Worm (Caenorhabditis elegans) whole organism, late embryonic: ENCODE measurements around the gene ethe-1.

Experiments
- C38D4.7 ChIP-seq: fragments of 200-800 bp; sonication (Bioruptor generic); optimal IDR thresholded peaks from 2 replicates; lab custom pipeline; 2018; ENCODE audit warnings: mild to moderate bottlenecking, missing genetic modification characterization, moderate library complexity, missing compliant biosample characterization
- F13H6.1 ChIP-seq: sonication (generic microtip); optimal IDR thresholded peaks from 2 replicates; lab custom pipeline; 2016; ENCODE audit warnings: missing genetic modification characterization, missing compliant biosample characterization
- K02D7.2 ChIP-seq: sonication (generic microtip); optimal IDR thresholded peaks from 2 replicates; lab custom pipeline; 2017; ENCODE audit warnings: mild to moderate bottlenecking, missing genetic modification characterization, missing compliant biosample characterization
- Y22D7AL.16 ChIP-seq: sonication (generic microtip); optimal IDR thresholded peaks from 2 replicates; lab custom pipeline; 2016; ENCODE audit warnings: missing genetic modification characterization, missing compliant biosample characterization
- ahr-1 ChIP-seq: sonication (generic microtip); optimal IDR thresholded peaks from 2 replicates; lab custom pipeline; 2016; ENCODE audit warnings: missing genetic modification characterization, missing compliant biosample characterization
- ama-1 ChIP-seq: fragments of 150-350 bp; optimal IDR thresholded peaks from 2 replicates; lab custom pipeline; 2014
- ceh-14 ChIP-seq: sonication (generic microtip); optimal IDR thresholded peaks from 2 replicates; lab custom pipeline; 2016; ENCODE audit warnings: missing genotype, missing genetic modification characterization, missing compliant biosample characterization
- ceh-18 ChIP-seq: sonication (generic microtip); optimal IDR thresholded peaks from 2 replicates; lab custom pipeline; 2016; ENCODE audit warnings: missing genetic modification characterization, missing compliant biosample characterization
- ceh-22 ChIP-seq: sonication (generic microtip); optimal IDR thresholded peaks from 2 replicates; lab custom pipeline; 2017; ENCODE audit warnings: missing biosample characterization, missing genetic modification characterization
- ceh-24 ChIP-seq: sonication (generic microtip); optimal IDR thresholded peaks from 2 replicates; lab custom pipeline; 2016; ENCODE audit warnings: mild to moderate bottlenecking, missing genetic modification characterization, missing compliant biosample characterization
- ceh-30 ChIP-seq: fragments of 150-350 bp; optimal IDR thresholded peaks from 2 replicates; lab custom pipeline; 2014; ENCODE audit warnings: missing biosample characterization, missing genetic modification characterization
- ceh-31 ChIP-seq: sonication (generic microtip); optimal IDR thresholded peaks from 2 replicates; lab custom pipeline; 2016; ENCODE audit warnings: missing genetic modification characterization, missing compliant biosample characterization
- ceh-34 ChIP-seq: sonication (generic microtip); optimal IDR thresholded peaks from 2 replicates; lab custom pipeline; 2016; ENCODE audit warnings: mild to moderate bottlenecking, missing genetic modification characterization, missing compliant biosample characterization
- ceh-45 ChIP-seq: fragments of 200-800 bp; sonication (Bioruptor generic); IDR thresholded peaks from 2 replicates; pipeline ENCODE4 v1.3.6; 2022; ENCODE audit warnings: missing genetic modification reagents, missing genetic modification characterization, missing compliant biosample characterization
- ceh-6 ChIP-seq: fragments of 200-800 bp; sonication (Bioruptor generic); optimal IDR thresholded peaks from 2 replicates; lab custom pipeline; 2018; ENCODE audit warnings: mild to moderate bottlenecking, missing genetic modification characterization, missing compliant biosample characterization
- ceh-9 ChIP-seq: sonication (generic microtip); optimal IDR thresholded peaks from 2 replicates; lab custom pipeline; 2016; ENCODE audit warnings: mild to moderate bottlenecking, missing genetic modification characterization, inconsistent platforms, missing compliant biosample characterization
- che-1 ChIP-seq: sonication (generic microtip); optimal IDR thresholded peaks from 2 replicates; lab custom pipeline; 2016; ENCODE audit warnings: mild to moderate bottlenecking, missing genetic modification characterization, missing compliant biosample characterization
- dmd-4 ChIP-seq: sonication (generic microtip); optimal IDR thresholded peaks from 2 replicates; lab custom pipeline; 2016; ENCODE audit warnings: borderline replicate concordance, missing genetic modification characterization, missing compliant biosample characterization
- dve-1 ChIP-seq: sonication (generic microtip); optimal IDR thresholded peaks from 2 replicates; lab custom pipeline; 2017; ENCODE audit warnings: antibody characterized with exemption, mild to moderate bottlenecking, missing genetic modification characterization, missing compliant biosample characterization
- elt-2 ChIP-seq: sonication (generic microtip); optimal IDR thresholded peaks from 2 replicates; lab custom pipeline; 2016; ENCODE audit warnings: missing genetic modification reagents, missing genetic modification characterization, missing compliant biosample characterization
- ets-4 ChIP-seq: sonication (generic microtip); optimal IDR thresholded peaks from 2 replicates; lab custom pipeline; 2016; ENCODE audit warnings: missing genetic modification characterization, missing compliant biosample characterization
- eyg-1 ChIP-seq: sonication (generic microtip); optimal IDR thresholded peaks from 2 replicates; lab custom pipeline; 2016; ENCODE audit warnings: missing genotype, missing genetic modification characterization, missing compliant biosample characterization
- fax-1 ChIP-seq: sonication (generic microtip); optimal IDR thresholded peaks from 2 replicates; lab custom pipeline; 2016; ENCODE audit warnings: missing genotype, missing genetic modification characterization, missing compliant biosample characterization
- gmeb-2 ChIP-seq: sonication (generic microtip); optimal IDR thresholded peaks from 2 replicates; lab custom pipeline; 2016; ENCODE audit warnings: missing genetic modification characterization, inconsistent platforms, missing compliant biosample characterization
- hlh-13 ChIP-seq: fragments of 200-800 bp; sonication (Bioruptor generic); optimal IDR thresholded peaks from 2 replicates; lab custom pipeline; 2018; ENCODE audit warnings: mild to moderate bottlenecking, missing genetic modification characterization, missing compliant biosample characterization
- hlh-15 ChIP-seq: sonication (generic microtip); optimal IDR thresholded peaks from 2 replicates; lab custom pipeline; 2016; ENCODE audit warnings: missing genetic modification characterization, missing compliant biosample characterization
- hlh-30 ChIP-seq: sonication (generic microtip); optimal IDR thresholded peaks from 2 replicates; lab custom pipeline; 2017; ENCODE audit warnings: antibody characterized with exemption, missing genetic modification characterization, missing compliant biosample characterization; ENCODE audit not compliant: insufficient read depth
- hlh-8 ChIP-seq: sonication (generic microtip); optimal IDR thresholded peaks from 2 replicates; lab custom pipeline; 2016; ENCODE audit warnings: missing genotype, missing genetic modification characterization, missing compliant biosample characterization
- lim-6 ChIP-seq: sonication (generic microtip); optimal IDR thresholded peaks from 2 replicates; lab custom pipeline; 2016; ENCODE audit warnings: missing genetic modification characterization, missing compliant biosample characterization
- madf-2 ChIP-seq: sonication (generic microtip); optimal IDR thresholded peaks from 2 replicates; lab custom pipeline; 2017; ENCODE audit warnings: missing genetic modification characterization, missing compliant biosample characterization
- nhr-11 ChIP-seq: fragments of 150-350 bp; optimal IDR thresholded peaks from 2 replicates; lab custom pipeline; 2014; ENCODE audit warnings: missing biosample characterization, missing genetic modification characterization
- nhr-232 ChIP-seq: sonication (generic microtip); optimal IDR thresholded peaks from 2 replicates; lab custom pipeline; 2016; ENCODE audit warnings: missing genetic modification characterization, missing compliant biosample characterization
- odd-2 ChIP-seq: sonication (generic microtip); optimal IDR thresholded peaks from 2 replicates; lab custom pipeline; 2017; ENCODE audit warnings: antibody characterized with exemption, mild to moderate bottlenecking, missing genetic modification characterization, missing compliant biosample characterization
- pag-3 ChIP-seq: sonication (generic microtip); optimal IDR thresholded peaks from 2 replicates; lab custom pipeline; 2016; ENCODE audit warnings: missing compliant biosample characterization, missing genetic modification characterization, borderline replicate concordance
- pax-1 ChIP-seq: fragments of 150-350 bp; optimal IDR thresholded peaks from 2 replicates; lab custom pipeline; 2014; ENCODE audit warnings: missing biosample characterization, missing genetic modification characterization
- pha-4 ChIP-seq: fragments of 150-350 bp; optimal IDR thresholded peaks from 2 replicates; lab custom pipeline; 2018; ENCODE audit warnings: missing biosample characterization, missing genetic modification reagents, missing genetic modification characterization
- pros-1 ChIP-seq: fragments of 150-350 bp; optimal IDR thresholded peaks from 2 replicates; lab custom pipeline; 2014; ENCODE audit warnings: missing biosample characterization, missing genetic modification reagents, missing genetic modification characterization
- ref-2 ChIP-seq: sonication (generic microtip); optimal IDR thresholded peaks from 2 replicates; lab custom pipeline; 2016; ENCODE audit warnings: missing genetic modification characterization, missing compliant biosample characterization
- sox-4 ChIP-seq: sonication (generic microtip); optimal IDR thresholded peaks from 2 replicates; lab custom pipeline; 2017; ENCODE audit warnings: mild to moderate bottlenecking, missing genetic modification characterization, inconsistent platforms, missing compliant biosample characterization
- tbx-7 ChIP-seq: sonication (generic microtip); optimal IDR thresholded peaks from 2 replicates; lab custom pipeline; 2016; ENCODE audit warnings: missing genotype, missing genetic modification characterization, missing compliant biosample characterization
- ttx-3 ChIP-seq: sonication (generic microtip); optimal IDR thresholded peaks from 2 replicates; lab custom pipeline; 2016; ENCODE audit warnings: missing genetic modification reagents, missing genetic modification characterization, missing compliant biosample characterization
- unc-55 ChIP-seq: sonication (generic microtip); optimal IDR thresholded peaks from 2 replicates; lab custom pipeline; 2017; ENCODE audit warnings: missing biosample characterization, missing genetic modification reagents, missing genetic modification characterization
- unc-86 ChIP-seq: sonication (generic microtip); optimal IDR thresholded peaks from 2 replicates; lab custom pipeline; 2016; ENCODE audit warnings: missing genetic modification characterization, missing compliant biosample characterization
- zip-5 ChIP-seq: sonication (generic microtip); optimal IDR thresholded peaks from 2 replicates; lab custom pipeline; 2016; ENCODE audit warnings: missing genetic modification characterization, missing compliant biosample characterization
- ztf-16 ChIP-seq: sonication (generic microtip); optimal IDR thresholded peaks from 2 replicates; lab custom pipeline; 2017; ENCODE audit warnings: missing genetic modification characterization, missing compliant biosample characterization

The ethe-1 gene

DNA sequence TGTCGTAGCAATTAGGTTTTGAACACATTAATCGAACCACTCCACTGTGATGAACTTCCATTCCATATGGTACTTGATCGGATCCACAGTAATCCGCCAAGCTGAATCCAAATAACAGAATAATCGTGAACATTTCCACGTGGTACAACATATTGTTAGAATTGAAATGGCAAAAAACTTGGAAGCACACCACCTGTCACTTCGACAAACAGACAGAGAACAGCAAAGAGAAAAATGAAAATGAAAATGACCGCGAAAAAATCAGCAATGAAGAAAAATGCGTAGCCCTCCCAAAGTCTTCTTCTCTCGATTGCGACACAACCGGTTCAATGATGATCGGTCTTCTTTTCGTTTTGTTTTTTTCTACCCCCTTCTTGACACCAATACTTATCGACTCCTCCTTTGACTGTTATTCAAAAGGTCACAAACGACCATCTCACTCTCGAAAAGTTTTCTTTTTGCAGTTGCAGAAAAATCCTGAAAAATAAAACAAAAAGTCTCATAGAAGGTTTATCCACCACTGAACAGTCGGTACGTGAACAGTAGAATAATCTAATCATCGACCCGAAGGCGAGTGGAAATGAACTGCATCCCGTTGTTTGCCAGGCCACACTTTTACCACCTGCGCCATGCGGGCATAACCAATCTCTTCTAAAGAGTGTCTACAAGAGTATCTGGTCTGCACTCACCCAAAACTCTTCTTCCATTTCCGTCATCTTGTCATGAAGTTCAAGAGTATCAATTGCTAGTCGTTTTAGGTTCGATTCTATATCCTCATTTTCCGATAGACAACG lies 31.2 kb downstream of the ethe-1 start, which contains the start of gene wrt-3 (continued):
- TF ChIP-seq K02D7.2 (tag; lab: Kevin White, UChicago) = peak; percentile 94
- TF ChIP-seq C38D4.7 (GFP tag; lab: Kevin White, UChicago) = peak; percentile 93
- peak; percentile 94 for TF ChIP-seq ref-2 (tag; lab: Kevin White, UChicago)
- TF ChIP-seq elt-2 (tag; lab: Kevin White, UChicago) = peak; percentile 97
- peak; percentile 71 for TF ChIP-seq ceh-31 (tag; lab: Kevin White, UChicago)
- peak; percentile 73 for TF ChIP-seq dve-1 (tag; lab: Kevin White, UChicago)
- peak; percentile 68 for TF ChIP-seq odd-2 (tag; lab: Kevin White, UChicago)
- peak; percentile 86 for TF ChIP-seq eyg-1 (tag; lab: Kevin White, UChicago)
- peak; percentile 14 for TF ChIP-seq hlh-30 (tag; lab: Kevin White, UChicago)
- TF ChIP-seq nhr-11 (tag; lab: Kevin White, UChicago) = no peak
- peak; percentile 19 for TF ChIP-seq ceh-30
- TF ChIP-seq unc-86 = peak; percentile 92
- peak; percentile 97 for TF ChIP-seq fax-1 (tag; lab: Kevin White, UChicago)
- TF ChIP-seq ceh-6 (GFP tag; lab: Kevin White, UChicago) = peak; percentile 97
- TF ChIP-seq ceh-9 = peak; percentile 74
- TF ChIP-seq hlh-8 (tag; lab: Kevin White, UChicago) = peak; percentile 84
- peak; percentile 94 for TF ChIP-seq Y22D7AL.16
- TF ChIP-seq dmd-4 (tag; lab: Kevin White, UChicago) = peak; percentile 90
- TF ChIP-seq nhr-232 (tag; lab: Kevin White, UChicago) = peak; percentile 87
- peak; percentile 88 for TF ChIP-seq madf-2
- TF ChIP-seq che-1 (tag; lab: Kevin White, UChicago) = peak; percentile 95
- peak; percentile 84 for TF ChIP-seq hlh-15 (tag; lab: Kevin White, UChicago)
- peak; percentile 53 for TF ChIP-seq pag-3 (tag; lab: Kevin White, UChicago)
- peak; percentile 83 for TF ChIP-seq lim-6 (tag; lab: Kevin White, UChicago)
- peak; percentile 80 for TF ChIP-seq zip-5 (tag; lab: Kevin White, UChicago)
- peak; percentile 93 for TF ChIP-seq ceh-34 (tag; lab: Kevin White, UChicago)
- peak; percentile 17 for TF ChIP-seq ceh-22 (tag; lab: Kevin White, UChicago)
- TF ChIP-seq hlh-13 (GFP tag; lab: Kevin White, UChicago) = peak; percentile 91
- peak; percentile 59 for TF ChIP-seq ets-4
- TF ChIP-seq ama-1 (lab: Kevin White, UChicago) = no peak
- TF ChIP-seq ceh-14 = peak; percentile 84
- no peak for TF ChIP-seq pha-4
- peak; percentile 90 for TF ChIP-seq F13H6.1 (tag; lab: Kevin White, UChicago)
- TF ChIP-seq ceh-45 (GFP tag; lab: Robert Waterston, UW) = peak; percentile 90
- no peak for TF ChIP-seq unc-55 (GFP tag; lab: Kevin White, UChicago)
- peak; percentile 93 for TF ChIP-seq gmeb-2
- TF ChIP-seq ztf-16 (tag; lab: Kevin White, UChicago) = peak; percentile 94
- peak; percentile 90 for TF ChIP-seq ceh-24 (tag; lab: Kevin White, UChicago)
- TF ChIP-seq ttx-3 (tag; lab: Kevin White, UChicago) = peak; percentile 93
- peak; percentile 57 for TF ChIP-seq tbx-7 (tag; lab: Kevin White, UChicago)
- peak; percentile 92 for TF ChIP-seq ahr-1
- TF ChIP-seq sox-4 (tag; lab: Kevin White, UChicago) = peak; percentile 94
- TF ChIP-seq pros-1 (tag; lab: Kevin White, UChicago) = no peak
- no peak for TF ChIP-seq pax-1 (tag; lab: Kevin White, UChicago)
- peak; percentile 82 for TF ChIP-seq ceh-18 (tag; lab: Kevin White, UChicago)
